Worm (Caenorhabditis elegans): ENCODE measurements around the gene srh-83.

DNA sequence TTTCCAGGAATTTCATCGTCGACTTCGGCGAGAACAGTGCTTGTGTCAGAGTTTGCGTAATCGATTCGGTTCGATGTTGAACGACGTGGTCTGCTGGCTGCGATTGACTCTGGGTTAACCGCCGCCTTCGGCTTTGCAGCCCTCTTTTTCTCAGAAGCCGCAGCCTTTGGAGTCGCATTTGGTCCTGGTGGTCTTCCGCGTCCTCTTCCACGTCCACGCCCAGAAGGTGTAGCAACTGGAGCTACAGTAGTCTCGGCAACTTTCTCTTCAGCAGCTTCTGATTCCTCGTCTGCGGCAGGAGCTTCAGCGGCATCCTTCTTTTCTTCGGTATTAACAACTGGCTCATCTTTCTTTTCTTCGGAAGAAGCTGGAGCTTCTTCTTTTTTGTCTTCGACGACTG lies 30.5 kb downstream of the srh-83 start:
- no peak for TF ChIP-seq nhr-237 (tag; optimal IDR thresholded peaks at IDR 0.05)
- no peak for TF ChIP-seq mab-5 (tag; optimal IDR thresholded peaks at IDR 0.05)
- TF ChIP-seq unc-62 (GFP tag; optimal IDR thresholded peaks at IDR 0.05): no peak
- no peak for TF ChIP-seq pha-4 (tag; optimal IDR thresholded peaks at IDR 0.05)
- TF ChIP-seq lsy-2 (tag; optimal IDR thresholded peaks at IDR 0.05): no peak
- no peak for TF ChIP-seq unc-39 (tag; optimal IDR thresholded peaks at IDR 0.05)
- TF ChIP-seq drap-1 (GFP tag; optimal IDR thresholded peaks at IDR 0.05): no peak
- TF ChIP-seq ztf-11 (tag; optimal IDR thresholded peaks at IDR 0.05): no peak
- TF ChIP-seq nhr-76 (tag; optimal IDR thresholded peaks at IDR 0.05): no peak
- TF ChIP-seq blmp-1 (tag; optimal IDR thresholded peaks at IDR 0.05): no peak
- no peak for TF ChIP-seq ceh-43 (GFP tag; optimal IDR thresholded peaks at IDR 0.05)
- TF ChIP-seq ham-2 (GFP tag; optimal IDR thresholded peaks at IDR 0.05): no peak
- TF ChIP-seq nhr-28 (tag; optimal IDR thresholded peaks at IDR 0.05): no peak

All from whole organism, mixed stage, embryonic.